Worm (Caenorhabditis elegans): ENCODE data around the gene EEED8.15.
A peak's percentile ranks its signal among the peaks of the same experiment; 100 is the strongest.

Gene EEED8.15

ce11 chrII:5420947-5421614, 2.1 kb downstream of the EEED8.15 start, which contains the start of gene tofu-6:
TSS of gene tofu-6 (plus strand) at chrII:5421248.
- TF ChIP-seq madf-5 (GFP tag; IDR thresholded peaks at IDR 0.05) (no peak), F49E8.2 (tag; optimal IDR thresholded peaks at IDR 0.05; ENCODE audit: borderline replicate concordance) (peak; percentile 41), snpc-1.2 (GFP tag; IDR thresholded peaks at IDR 0.05) (no peak), ceh-28 (tag; optimal IDR thresholded peaks at IDR 0.05) (no peak), zip-2 (tag; optimal IDR thresholded peaks at IDR 0.05) (no peak), Y48G9A.11 (GFP tag; IDR thresholded peaks at IDR 0.05) (0 out of 2 replicates have a peak, but pooled peaks have one; percentile 56), unc-130 (GFP tag; optimal IDR thresholded peaks at IDR 0.05) (peak; percentile 53), daf-12 (tag; optimal IDR thresholded peaks at IDR 0.05) (no peak), dpl-1 (GFP tag; optimal IDR thresholded peaks at IDR 0.05) (peak; percentile 45), saeg-2 (GFP tag; IDR thresholded peaks at IDR 0.05) (no peak), arid-1 (GFP tag; conservative IDR thresholded peaks at IDR 0.05) (no peak), ceh-20 (GFP tag; IDR thresholded peaks at IDR 0.05) (no peak), aly-2 (tag; optimal IDR thresholded peaks at IDR 0.05) (no peak), daf-19 (GFP tag; conservative IDR thresholded peaks at IDR 0.05) (no peak), lin-38 (GFP tag; IDR thresholded peaks at IDR 0.05) (peak; percentile 94), lsy-2 (tag; optimal IDR thresholded peaks at IDR 0.05) (peak in 1 of 2 experiments; percentile 92), egl-43 (GFP tag; IDR thresholded peaks at IDR 0.05) (no peak), aha-1 (tag) (peak; percentile 59)

DNA sequence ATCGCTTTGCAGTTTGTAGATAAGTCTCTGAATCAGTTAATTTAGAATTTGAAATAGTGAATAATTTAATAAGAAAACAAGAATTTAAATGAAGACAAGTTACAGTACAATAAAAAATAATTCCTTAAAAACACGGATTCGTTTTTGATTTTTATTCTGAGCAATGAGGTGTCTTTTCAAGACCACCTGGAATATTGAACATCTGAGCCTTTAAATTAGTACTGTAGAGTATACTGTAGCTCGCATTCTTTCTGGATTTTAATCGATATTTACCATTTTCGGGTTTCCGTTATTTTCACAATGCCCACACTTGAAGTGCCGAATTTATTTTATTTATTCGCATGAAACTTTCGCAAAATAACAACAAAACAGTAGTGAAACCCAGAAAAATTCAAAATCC, 4.8 kb downstream of the EEED8.15 start, which contains the start of gene F07F6.7:
F07F6.7 (minus strand) TSS at position 27 of the 400 bp plus-strand sequence.
- no peak for TF ChIP-seq F44E2.7 (GFP tag; IDR thresholded peaks at IDR 0.05)
- peak; percentile 27; the same call in 1 of the 2 replicates for TF ChIP-seq lin-38 (GFP tag; IDR thresholded peaks at IDR 0.05)
- TF ChIP-seq egl-27 (tag; optimal IDR thresholded peaks at IDR 0.05), result no peak
- peak; percentile 30 for TF ChIP-seq T20F7.1 (GFP tag; optimal IDR thresholded peaks at IDR 0.05)
- TF ChIP-seq lir-3 (tag; optimal IDR thresholded peaks at IDR 0.05), result no peak
- no peak for TF ChIP-seq ama-1 (optimal IDR thresholded peaks at IDR 0.05)
- TF ChIP-seq gei-8 (GFP tag; optimal IDR thresholded peaks at IDR 0.05), result no peak
- TF ChIP-seq dve-1 (tag; optimal IDR thresholded peaks at IDR 0.05; ENCODE audit: insufficient read depth), result peak; percentile 14
- TF ChIP-seq pqm-1 (tag; optimal IDR thresholded peaks at IDR 0.05), result no peak
- TF ChIP-seq lim-7 (GFP tag; IDR thresholded peaks at IDR 0.05), result no peak
- TF ChIP-seq nhr-25 (tag; optimal IDR thresholded peaks at IDR 0.05; ENCODE audit: borderline replicate concordance, insufficient read depth), result peak; percentile 13
- TF ChIP-seq aly-2 (tag; optimal IDR thresholded peaks at IDR 0.05), result no peak
- peak in 1 of 2 experiments; percentile 50 for TF ChIP-seq lsy-2 (tag; optimal IDR thresholded peaks at IDR 0.05)
- TF ChIP-seq unc-62 (GFP tag; optimal IDR thresholded peaks at IDR 0.05 in 1 of 2), result peak in 1 of 2 experiments; percentile 18
- TF ChIP-seq unc-62 (tag; optimal IDR thresholded peaks at IDR 0.05), result no peak

ce11 chrII:5425633-5426032, 6.6 kb downstream of the EEED8.15 start, which contains the start of gene F07F6.8:
TSS of gene F07F6.8 (minus strand) at chrII:5425733.
- peak; percentile 31 for TF ChIP-seq aha-1 (tag)
- TF ChIP-seq ces-1 (GFP tag; optimal IDR thresholded peaks at IDR 0.05), result no peak

ce11 chrII:5426054-5426453, 7.0 kb downstream of the EEED8.15 start:
- TF ChIP-seq jun-1 (tag; optimal IDR thresholded peaks at IDR 0.05) (no peak), dmd-9 (GFP tag; IDR thresholded peaks at IDR 0.05) (no peak), nhr-6 (tag; optimal IDR thresholded peaks at IDR 0.05) (peak; percentile 56), snpc-1.2 (GFP tag; IDR thresholded peaks at IDR 0.05) (no peak), nhr-48 (tag; optimal IDR thresholded peaks at IDR 0.05) (peak; percentile 38), F37D6.2 (tag; optimal IDR thresholded peaks at IDR 0.05) (no peak), hlh-11 (tag; optimal IDR thresholded peaks at IDR 0.05) (peak; percentile 77), pha-4 (GFP tag; IDR thresholded peaks at IDR 0.05) (peak; percentile 55), pha-4 (tag; optimal IDR thresholded peaks at IDR 0.05) (peak; percentile 76), dmd-6 (GFP tag; IDR thresholded peaks at IDR 0.05) (peak; percentile 38; the same call in 1 of the 2 replicates), nhr-41 (GFP tag; IDR thresholded peaks at IDR 0.05) (no peak), nhr-28 (tag; optimal IDR thresholded peaks at IDR 0.05) (peak; percentile 76), php-3 (GFP tag; IDR thresholded peaks at IDR 0.05) (no peak), dpl-1 (GFP tag; optimal IDR thresholded peaks at IDR 0.05) (peak; percentile 16), nhr-77 (tag; optimal IDR thresholded peaks at IDR 0.05) (peak; percentile 63), mxl-3 (GFP tag; optimal IDR thresholded peaks at IDR 0.05) (peak; percentile 58), mdl-1 (tag; optimal IDR thresholded peaks at IDR 0.05) (peak in 1 of 2 experiments; percentile 78), pqm-1 (tag; optimal IDR thresholded peaks at IDR 0.05) (peak; percentile 58), nhr-25 (tag; optimal IDR thresholded peaks at IDR 0.05; ENCODE audit: borderline replicate concordance, insufficient read depth) (peak; percentile 60)

All from whole organism, L4 larva.